Worm (Caenorhabditis elegans) whole organism, young adult: ENCODE results near the gene K04C2.2.

Source experiments
- B0261.1 ChIP-seq: sonication (generic microtip); optimal IDR thresholded peaks from 2 replicates; lab custom pipeline; 2016; ENCODE audit warnings: mild to moderate bottlenecking, missing genetic modification characterization, moderate library complexity, missing compliant biosample characterization
- C17E4.6 ChIP-seq: fragments of 200-800 bp; sonication (Bioruptor generic); IDR thresholded peaks from 2 replicates; pipeline ENCODE4 v1.3.6; 2022; ENCODE audit warnings: missing genetic modification reagents, missing genetic modification characterization, missing compliant biosample characterization
- F33H1.4 ChIP-seq: fragments of 200-800 bp; sonication (Bioruptor generic); IDR thresholded peaks from 2 replicates; pipeline ENCODE4 v1.3.6; 2022; ENCODE audit warnings: missing genetic modification reagents, missing genetic modification characterization, missing compliant biosample characterization
- F52B5.7 ChIP-seq: sonication (generic microtip); optimal IDR thresholded peaks from 2 replicates; lab custom pipeline; 2016; ENCODE audit warnings: mild to moderate bottlenecking, missing genetic modification characterization, missing compliant biosample characterization
- F55B11.4 ChIP-seq: sonication (generic microtip); optimal IDR thresholded peaks from 2 replicates; lab custom pipeline; 2016; ENCODE audit warnings: missing compliant biosample characterization, missing genetic modification characterization, borderline replicate concordance; ENCODE audit not compliant: insufficient read depth
- K12H6.12 ChIP-seq: fragments of 200-800 bp; sonication (Bioruptor generic); optimal IDR thresholded peaks from 2 replicates; lab custom pipeline; 2018; ENCODE audit warnings: mild to moderate bottlenecking, missing genetic modification characterization, missing compliant biosample characterization
- T07F8.4 ChIP-seq: sonication (generic microtip); optimal IDR thresholded peaks from 2 replicates; lab custom pipeline; 2016; ENCODE audit warnings: mild to moderate bottlenecking, missing genetic modification characterization, moderate library complexity, missing compliant biosample characterization
- Y79H2A.3 ChIP-seq: fragments of 200-800 bp; sonication (Bioruptor generic); conservative IDR thresholded peaks from 2 replicates; pipeline ENCODE4 v1.3.6; 2022; ENCODE audit warnings: missing genetic modification reagents, missing genetic modification characterization, missing compliant biosample characterization
- akir-1 ChIP-seq: fragments of 200-800 bp; sonication (Bioruptor generic); optimal IDR thresholded peaks from 2 replicates; lab custom pipeline; 2018; ENCODE audit warnings: mild to moderate bottlenecking, missing genetic modification characterization, moderate library complexity, missing compliant biosample characterization
- ama-1 ChIP-seq, 3 experiments: fragments of 150-350 bp in 1 of 3; sonication (generic microtip) in 2 of 3; optimal IDR thresholded peaks; 2 replicates each; lab custom pipeline; 2014 to 2018; ENCODE audit warnings: missing biosample characterization in 2 of 3, missing genetic modification characterization in 2 of 3, missing genetic modification reagents in 2 of 3
- aptf-2 ChIP-seq: fragments of 200-800 bp; sonication (Bioruptor generic); conservative IDR thresholded peaks from 2 replicates; pipeline ENCODE4 v1.3.6; 2022; ENCODE audit warnings: missing genetic modification reagents, missing genetic modification characterization, missing compliant biosample characterization
- atf-7 ChIP-seq: sonication (generic microtip); optimal IDR thresholded peaks from 2 replicates; lab custom pipeline; 2017; ENCODE audit warnings: mild to moderate bottlenecking, missing genetic modification characterization, missing compliant biosample characterization
- attf-5 ChIP-seq: fragments of 200-800 bp; sonication (Bioruptor generic); optimal IDR thresholded peaks from 2 replicates; lab custom pipeline; 2018; ENCODE audit warnings: mild to moderate bottlenecking, missing genetic modification characterization, missing compliant biosample characterization
- ccch-3 ChIP-seq: fragments of 200-800 bp; sonication (Bioruptor generic); optimal IDR thresholded peaks from 2 replicates; lab custom pipeline; 2018; ENCODE audit warnings: mild to moderate bottlenecking, missing genetic modification characterization, missing compliant biosample characterization
- cebp-1 ChIP-seq, 2 experiments: fragments of 200-800 bp in 1 of 2; sonication (Bioruptor generic) in 1 of 2; sonication (generic microtip) in 1 of 2; IDR thresholded peaks in 1 of 2; optimal IDR thresholded peaks in 1 of 2; 2 replicates each; pipeline versions ENCODE4 v1.3.6 to Lab custom; 2017 to 2022; ENCODE audit warnings: missing compliant biosample characterization in 2 of 2, missing genetic modification characterization in 2 of 2, mild to moderate bottlenecking in 1 of 2, missing genetic modification reagents in 1 of 2, moderate library complexity in 1 of 2
- ceh-100 ChIP-seq: fragments of 200-800 bp; sonication (Bioruptor generic); IDR thresholded peaks from 2 replicates; pipeline ENCODE4 v1.3.6; 2022; ENCODE audit warnings: missing genetic modification reagents, missing genetic modification characterization, missing compliant biosample characterization
- chd-7 ChIP-seq: sonication (generic microtip); optimal IDR thresholded peaks from 2 replicates; lab custom pipeline; 2016; ENCODE audit warnings: mild to moderate bottlenecking, missing genetic modification characterization, moderate library complexity, missing compliant biosample characterization
- die-1 ChIP-seq: sonication (generic microtip); optimal IDR thresholded peaks from 2 replicates; lab custom pipeline; 2016; ENCODE audit warnings: missing genotype, mild to moderate bottlenecking, missing genetic modification characterization, missing compliant biosample characterization
- hmg-1.2 ChIP-seq: fragments of 200-800 bp; sonication (Bioruptor generic); IDR thresholded peaks from 2 replicates; pipeline ENCODE4 v1.3.6; 2022; ENCODE audit warnings: missing genetic modification reagents, missing genetic modification characterization, missing compliant biosample characterization
- hrde-1 ChIP-seq: sonication (generic microtip); optimal IDR thresholded peaks from 2 replicates; lab custom pipeline; 2016; ENCODE audit warnings: missing genetic modification characterization, mild to moderate bottlenecking, missing compliant biosample characterization, moderate library complexity, missing genotype, missing genetic modification reagents, borderline replicate concordance
- hsf-1 ChIP-seq: fragments of 200-800 bp; sonication (Bioruptor generic); IDR thresholded peaks from 2 replicates; pipeline ENCODE4 v1.3.6; 2022; ENCODE audit warnings: missing genetic modification reagents, missing genetic modification characterization, missing compliant biosample characterization
- lin-26 ChIP-seq: fragments of 200-800 bp; sonication (Bioruptor generic); IDR thresholded peaks from 2 replicates; pipeline ENCODE4 v1.3.6; 2022; ENCODE audit warnings: missing genetic modification reagents, missing genetic modification characterization, missing compliant biosample characterization
- lin-40 ChIP-seq: sonication (generic microtip); optimal IDR thresholded peaks from 2 replicates; lab custom pipeline; 2016; ENCODE audit warnings: missing genetic modification characterization, mild to moderate bottlenecking, missing compliant biosample characterization, missing genotype, missing genetic modification reagents
- lin-54 ChIP-seq: fragments of 200-800 bp; sonication (Bioruptor generic); optimal IDR thresholded peaks from 2 replicates; lab custom pipeline; 2018; ENCODE audit warnings: mild to moderate bottlenecking, missing genetic modification characterization, missing compliant biosample characterization
- madf-6 ChIP-seq: fragments of 200-800 bp; sonication (Bioruptor generic); IDR thresholded peaks from 2 replicates; pipeline ENCODE4 v1.3.6; 2022; ENCODE audit warnings: missing genetic modification reagents, missing genetic modification characterization, missing compliant biosample characterization
- mcd-1 ChIP-seq: fragments of 200-800 bp; sonication (Bioruptor generic); IDR thresholded peaks from 2 replicates; pipeline ENCODE4 v1.3.6; 2022; ENCODE audit warnings: missing genetic modification reagents, missing genetic modification characterization, missing compliant biosample characterization
- mel-28 ChIP-seq: sonication (generic microtip); optimal IDR thresholded peaks from 2 replicates; lab custom pipeline; 2016; ENCODE audit warnings: borderline replicate concordance, mild to moderate bottlenecking, missing genetic modification characterization, missing compliant biosample characterization
- nhr-120 ChIP-seq: fragments of 200-800 bp; sonication (Bioruptor generic); IDR thresholded peaks from 2 replicates; pipeline ENCODE4 v1.3.6; 2022; ENCODE audit warnings: missing genetic modification characterization, missing compliant biosample characterization
- nhr-80 ChIP-seq: sonication (generic microtip); optimal IDR thresholded peaks from 2 replicates; lab custom pipeline; 2016; ENCODE audit warnings: missing genetic modification characterization, missing compliant biosample characterization
- pha-4 ChIP-seq: fragments of 150-350 bp; sonication (generic microtip); optimal IDR thresholded peaks from 2 replicates; lab custom pipeline; 2014; ENCODE audit warnings: missing biosample characterization, missing genetic modification reagents, missing genetic modification characterization
- rec-8 ChIP-seq, 2 experiments: sonication (generic microtip); optimal IDR thresholded peaks; 2 replicates each; lab custom pipeline; 2016; ENCODE audit warnings: mild to moderate bottlenecking in 2 of 2, missing genetic modification characterization in 2 of 2, missing genetic modification reagents in 2 of 2, missing genotype in 2 of 2, missing biosample characterization in 1 of 2, missing compliant biosample characterization in 1 of 2, moderate library complexity in 1 of 2
- repo-1 ChIP-seq: sonication (generic microtip); optimal IDR thresholded peaks from 2 replicates; lab custom pipeline; 2017; ENCODE audit warnings: mild to moderate bottlenecking, missing genetic modification characterization, missing compliant biosample characterization
- tbp1 ChIP-seq: fragments of 200-800 bp; sonication (Bioruptor generic); optimal IDR thresholded peaks from 2 replicates; lab custom pipeline; 2018; ENCODE audit warnings: mild to moderate bottlenecking, missing genetic modification characterization, missing compliant biosample characterization
- xnd-1 ChIP-seq: sonication (generic microtip); optimal IDR thresholded peaks from 2 replicates; lab custom pipeline; 2016; ENCODE audit warnings: missing genotype, missing genetic modification reagents, missing genetic modification characterization, missing compliant biosample characterization
- ztf-26 ChIP-seq: sonication (generic microtip); optimal IDR thresholded peaks from 2 replicates; lab custom pipeline; 2017; ENCODE audit warnings: missing genetic modification characterization, missing compliant biosample characterization
- ztf-28 ChIP-seq: fragments of 200-800 bp; sonication (Bioruptor generic); IDR thresholded peaks from 2 replicates; pipeline ENCODE4 v1.3.6; 2022; ENCODE audit warnings: missing genetic modification reagents, missing genetic modification characterization, missing compliant biosample characterization

Gene K04C2.2

DNA sequence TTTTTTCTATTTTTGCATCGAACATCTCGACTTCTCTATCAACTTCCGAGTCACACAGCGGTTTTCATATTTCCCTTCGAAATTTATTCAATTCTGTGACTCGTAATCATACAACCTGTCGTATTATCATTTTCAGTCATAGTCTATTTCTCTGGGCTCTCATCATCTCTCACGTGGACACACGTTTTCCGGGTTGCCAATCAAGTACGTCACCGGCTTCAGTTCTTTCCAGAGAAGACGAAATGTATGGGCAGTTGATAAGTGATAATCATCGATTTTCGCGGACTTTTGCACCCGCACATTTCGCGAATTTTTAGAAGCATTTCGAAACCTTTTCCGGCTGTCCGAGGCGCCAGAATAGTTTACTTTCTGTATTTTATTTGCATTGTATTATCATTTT is 39.3 kb upstream of the K04C2.2 start, which contains the start of gene srv-1 (continued):
- no peak for TF ChIP-seq repo-1 (tag; lab: Kevin White, UChicago)
- TF ChIP-seq madf-6 (GFP tag; lab: Robert Waterston, UW): no peak
- TF ChIP-seq, all 124 proteins: peak for 19

DNA sequence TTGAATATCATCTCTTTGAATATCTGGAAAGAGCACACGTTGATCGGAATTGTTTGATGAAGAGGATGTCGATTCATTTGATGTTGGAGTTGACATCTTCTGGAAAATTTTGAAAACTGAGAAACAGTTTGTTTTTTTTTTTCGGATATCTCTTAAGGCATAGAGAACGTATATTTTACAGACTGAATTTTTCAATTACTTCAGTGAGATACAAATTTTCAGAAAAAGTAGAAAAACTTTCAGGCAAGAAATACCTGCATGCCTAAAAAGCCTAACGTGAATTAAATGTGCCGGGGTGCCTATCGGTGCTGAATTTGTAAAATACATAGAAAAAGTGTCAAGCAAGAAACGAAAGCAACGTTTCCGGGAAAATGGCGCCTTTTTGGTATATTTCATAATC is 32.9 kb upstream of the K04C2.2 start, which contains the start of gene zak-1:
TSS of gene zak-1 (minus strand) at position 101 of the 400 bp plus-strand sequence.
- no peak for TF ChIP-seq C17E4.6 (GFP tag; lab: Robert Waterston, UW)
- TF ChIP-seq F52B5.7 (tag; lab: Kevin White, UChicago): no peak

- no peak for TF ChIP-seq xnd-1
- TF ChIP-seq mcd-1 (GFP tag; lab: Robert Waterston, UW): no peak
- no peak for TF ChIP-seq ama-1 (optimal IDR thresholded peaks at IDR 0.05; lab: Kevin White, UChicago)
- TF ChIP-seq ama-1 (GFP tag; optimal IDR thresholded peaks at IDR 0.05; lab: Kevin White, UChicago): no peak
- TF ChIP-seq akir-1 (GFP tag; lab: Kevin White, UChicago): no peak
- TF ChIP-seq hsf-1 (GFP tag; lab: Robert Waterston, UW): no peak
- TF ChIP-seq ztf-28 (GFP tag; lab: Robert Waterston, UW): no peak
- peak; percentile 94 for TF ChIP-seq nhr-80 (tag; lab: Kevin White, UChicago)
- TF ChIP-seq ztf-26: no peak
- TF ChIP-seq Y79H2A.3 (GFP tag; lab: Robert Waterston, UW): no peak
- TF ChIP-seq tbp1: no peak
- TF ChIP-seq lin-26: no peak
- TF ChIP-seq die-1 (tag; lab: Kevin White, UChicago): no peak
- TF ChIP-seq lin-40 (tag; lab: Kevin White, UChicago): peak; percentile 25
- TF ChIP-seq attf-5 (GFP tag; lab: Kevin White, UChicago): peak; percentile 64
- TF ChIP-seq lin-54: no peak
- TF ChIP-seq cebp-1 (GFP tag; IDR thresholded peaks at IDR 0.05; lab: Robert Waterston, UW): peak; percentile 53; the same call in 1 of the 2 replicates
- peak; percentile 80 for TF ChIP-seq cebp-1 (tag; optimal IDR thresholded peaks at IDR 0.05; lab: Kevin White, UChicago)
- TF ChIP-seq hmg-1.2 (GFP tag; lab: Robert Waterston, UW): peak; percentile 14; the same call in 1 of the 2 replicates
- no peak for TF ChIP-seq T07F8.4 (tag; lab: Kevin White, UChicago)
- peak; percentile 21 for TF ChIP-seq atf-7
- TF ChIP-seq pha-4 (tag; lab: Kevin White, UChicago): peak; percentile 86
- TF ChIP-seq, all 124 proteins: peak for 7
Observed at ce11 chrIII:6857390-6857848, 32.2 kb upstream of the K04C2.2 start.

- TF ChIP-seq B0261.1 (tag; lab: Kevin White, UChicago): no peak
- no peak for TF ChIP-seq C17E4.6 (GFP tag; lab: Robert Waterston, UW)
- TF ChIP-seq K12H6.12 (tag; lab: Kevin White, UChicago): no peak
- TF ChIP-seq ccch-3 (GFP tag; lab: Kevin White, UChicago): no peak
- no peak for TF ChIP-seq nhr-120 (GFP tag; lab: Robert Waterston, UW)
- no peak for TF ChIP-seq F33H1.4 (GFP tag; lab: Robert Waterston, UW)
- TF ChIP-seq mel-28 (tag; lab: Kevin White, UChicago): no peak
- no peak for TF ChIP-seq rec-8 (tag; optimal IDR thresholded peaks at IDR 0.05; lab: Kevin White, UChicago)
- no peak for TF ChIP-seq chd-7 (tag; lab: Kevin White, UChicago)
- TF ChIP-seq ceh-100 (GFP tag; lab: Robert Waterston, UW): no peak
- TF ChIP-seq aptf-2 (GFP tag; lab: Robert Waterston, UW): no peak
- no peak for TF ChIP-seq die-1 (tag; lab: Kevin White, UChicago)
- TF ChIP-seq hrde-1 (tag; lab: Kevin White, UChicago): no peak
- TF ChIP-seq F55B11.4 (tag; lab: Kevin White, UChicago): no peak
Observed at ce11 chrIII:6859482-6859881, 30.1 kb upstream of the K04C2.2 start, which contains the start of gene clec-158. Gene clec-158, minus strand, starts transcription at chrIII:6859582.
